Worm (Caenorhabditis elegans) whole organism, L3 larva: ENCODE results near the gene pes-1.

Experiments
- R02D3.7 ChIP-seq: fragments of 150-350 bp; optimal IDR thresholded peaks from 2 replicates; lab custom pipeline; 2014; ENCODE audit warnings: missing biosample characterization, missing genetic modification characterization
- daf-12 ChIP-seq: fragments of 150-350 bp; optimal IDR thresholded peaks from 2 replicates; lab custom pipeline; 2014; ENCODE audit warnings: missing biosample characterization, missing genetic modification reagents, missing genetic modification characterization
- egl-5 ChIP-seq: fragments of 150-350 bp; optimal IDR thresholded peaks from 2 replicates; lab custom pipeline; 2017; ENCODE audit warnings: missing biosample characterization, missing genetic modification reagents, missing genetic modification characterization, inconsistent platforms
- elt-3 ChIP-seq, 3 experiments: fragments of 150-350 bp in 1 of 3; sonication (generic microtip) in 2 of 3; optimal IDR thresholded peaks; 2 replicates in 2 of 3; 4 replicates in 1 of 3; lab custom pipeline; 2014 to 2017; ENCODE audit warnings: missing biosample characterization in 3 of 3, missing genetic modification characterization in 3 of 3
- lin-39 ChIP-seq: fragments of 150-350 bp; optimal IDR thresholded peaks from 2 replicates; lab custom pipeline; 2018; ENCODE audit warnings: missing biosample characterization, missing genetic modification reagents, missing genetic modification characterization
- mdl-1 ChIP-seq: fragments of 150-350 bp; optimal IDR thresholded peaks from 2 replicates; lab custom pipeline; 2014; ENCODE audit warnings: missing biosample characterization, missing genetic modification characterization
- nhr-11 ChIP-seq: fragments of 150-350 bp; optimal IDR thresholded peaks from 2 replicates; lab custom pipeline; 2014; ENCODE audit warnings: missing biosample characterization, missing genetic modification characterization
- nhr-12 ChIP-seq: fragments of 150-350 bp; optimal IDR thresholded peaks from 2 replicates; lab custom pipeline; 2014; ENCODE audit warnings: missing biosample characterization, missing genetic modification characterization
- nhr-237 ChIP-seq: fragments of 150-350 bp; optimal IDR thresholded peaks from 2 replicates; lab custom pipeline; 2014; ENCODE audit warnings: missing biosample characterization, missing genetic modification characterization
- nhr-25 ChIP-seq: sonication (generic microtip); optimal IDR thresholded peaks from 2 replicates; lab custom pipeline; 2017; ENCODE audit warnings: missing biosample characterization, missing genetic modification characterization
- nhr-43 ChIP-seq: sonication (generic microtip); optimal IDR thresholded peaks from 2 replicates; lab custom pipeline; 2016; ENCODE audit warnings: mild to moderate bottlenecking, missing genetic modification characterization, missing compliant biosample characterization; ENCODE audit not compliant: poor library complexity, severe bottlenecking
- skn-1 ChIP-seq: fragments of 150-350 bp; optimal IDR thresholded peaks from 2 replicates; lab custom pipeline; 2014; ENCODE audit warnings: missing biosample characterization, missing genetic modification characterization
- snpc-4 ChIP-seq: fragments of 150-350 bp; optimal IDR thresholded peaks from 2 replicates; lab custom pipeline; 2014; ENCODE audit warnings: missing biosample characterization, missing genetic modification characterization
- ztf-11 ChIP-seq: fragments of 150-350 bp; optimal IDR thresholded peaks from 2 replicates; lab custom pipeline; 2014; ENCODE audit warnings: missing biosample characterization, missing genetic modification characterization

DNA sequence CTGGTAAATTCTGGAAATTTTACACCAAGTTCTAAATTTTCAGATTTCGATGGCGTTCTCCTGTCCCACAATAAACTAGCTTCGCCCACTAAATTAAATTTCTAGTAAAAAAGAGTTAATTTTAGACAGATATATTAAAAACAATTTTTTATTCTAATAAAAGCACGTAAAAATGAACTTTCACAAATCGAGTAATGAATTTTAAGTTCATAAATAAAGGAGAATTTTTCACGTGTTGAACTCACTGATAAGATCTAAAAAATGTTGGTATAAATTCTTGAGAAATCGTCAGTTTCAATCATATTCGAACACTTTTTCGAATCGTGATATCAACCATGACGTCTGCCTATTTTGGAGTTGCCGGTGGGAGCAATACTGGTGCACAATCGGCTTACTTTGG is 6.7 kb upstream of the pes-1 start, which contains the start of gene ssq-2:
- TF ChIP-seq nhr-237 (tag; lab: Kevin White, UChicago), result no peak
- no peak for TF ChIP-seq lin-39 (tag; lab: Kevin White, UChicago)
- no peak for TF ChIP-seq nhr-11 (tag; lab: Kevin White, UChicago)
- no peak for TF ChIP-seq skn-1 (tag; lab: Kevin White, UChicago)
- TF ChIP-seq snpc-4 (tag; lab: Kevin White, UChicago), result no peak
- no peak for TF ChIP-seq ztf-11 (tag; lab: Kevin White, UChicago)
- no peak for TF ChIP-seq elt-3 (tag; optimal IDR thresholded peaks at IDR 0.05; lab: Kevin White, UChicago)
- no peak for TF ChIP-seq daf-12
- TF ChIP-seq R02D3.7, result no peak
- no peak for TF ChIP-seq nhr-12 (tag; lab: Kevin White, UChicago)
- TF ChIP-seq nhr-25 (tag; lab: Kevin White, UChicago), result no peak
- no peak for TF ChIP-seq mdl-1
- TF ChIP-seq egl-5 (tag; lab: Kevin White, UChicago), result no peak
- TF ChIP-seq nhr-43 (tag; lab: Kevin White, UChicago), result no peak
